Worm (Caenorhabditis elegans): ENCODE results near the gene F41B5.1.
A peak's percentile ranks its signal among the peaks of the same experiment; 100 is the strongest.

Gene F41B5.1

DNA sequence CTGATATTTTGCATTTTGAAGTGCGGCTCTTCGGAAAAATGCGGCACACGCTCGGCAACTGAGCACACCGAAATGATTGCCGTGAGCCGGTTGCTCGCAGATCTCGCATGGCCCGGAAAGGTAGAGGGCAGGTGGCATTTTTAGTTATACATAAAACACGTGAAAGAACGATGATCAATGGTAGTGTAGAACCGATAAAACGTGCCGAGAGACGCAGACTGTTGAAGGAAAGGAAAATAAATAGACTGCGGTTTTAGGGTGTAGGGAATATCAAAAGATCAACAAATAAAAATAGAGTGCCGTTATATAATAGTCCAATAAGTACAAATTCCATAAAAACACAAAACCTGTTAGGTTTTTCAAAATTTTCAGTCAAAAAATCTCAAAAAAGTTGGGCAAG, 43.4 kb upstream of the F41B5.1 start, which contains the start of gene nhr-133:
nhr-133 (minus strand) TSS at position 183 of the 400 bp plus-strand sequence.
- TF ChIP-seq lsl-1 (GFP tag; optimal IDR thresholded peaks at IDR 0.05) (no peak), hmg-1.2 (GFP tag; IDR thresholded peaks at IDR 0.05) (peak; percentile 43; the same call in 1 of the 2 replicates), egl-18 (GFP tag; IDR thresholded peaks at IDR 0.05) (no peak), nhr-80 (tag; optimal IDR thresholded peaks at IDR 0.05) (peak; percentile 16), K12H6.12 (tag; optimal IDR thresholded peaks at IDR 0.05) (no peak), ztf-28 (GFP tag; IDR thresholded peaks at IDR 0.05) (no peak), tlf-1 (GFP tag; optimal IDR thresholded peaks at IDR 0.05) (no peak), zfh-2 (GFP tag; conservative IDR thresholded peaks at IDR 0.05) (peak; percentile 47; the same call in 1 of the 2 replicates)

DNA sequence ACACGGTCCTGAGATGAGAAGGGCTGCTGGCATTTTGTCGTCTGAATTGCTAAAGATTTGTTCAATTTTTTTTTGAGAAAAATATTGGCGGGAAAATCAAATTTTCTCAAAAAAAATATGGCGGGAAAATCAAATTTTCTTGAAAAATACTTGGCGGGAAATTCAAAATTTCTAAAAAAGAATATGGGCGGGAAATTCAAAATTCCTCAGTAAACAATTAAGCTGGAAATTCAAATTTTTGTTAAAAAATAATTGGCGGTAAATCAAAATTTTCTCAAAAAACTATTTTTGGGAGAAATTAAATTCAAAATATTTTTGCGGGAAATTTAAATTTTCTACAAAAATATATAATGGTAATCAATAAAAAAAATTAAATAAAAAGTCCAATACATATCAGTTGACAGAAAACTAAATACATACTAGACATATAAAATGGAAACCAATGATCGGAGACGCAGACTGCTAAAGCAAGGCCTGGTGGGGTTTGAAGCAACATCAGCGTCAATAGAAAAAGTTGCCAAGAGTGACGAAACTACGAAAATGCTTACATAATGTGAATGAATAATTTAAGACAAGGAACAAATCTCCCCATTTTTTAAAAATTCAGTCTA, 40.8 kb upstream of the F41B5.1 start, which contains the start of gene nhr-184:
nhr-184 (minus strand) TSS at position 51 of the 611 bp plus-strand sequence.
- TF ChIP-seq nhr-80 (tag; optimal IDR thresholded peaks at IDR 0.05) (peak; percentile 7), cebp-1 (GFP tag; IDR thresholded peaks at IDR 0.05) (no peak), cebp-1 (tag; optimal IDR thresholded peaks at IDR 0.05) (peak; percentile 52), attf-5 (GFP tag; optimal IDR thresholded peaks at IDR 0.05) (peak; percentile 8), ceh-27 (GFP tag; optimal IDR thresholded peaks at IDR 0.05) (no peak), snpc-3.4 (tag; optimal IDR thresholded peaks at IDR 0.05) (no peak), dpff-1 (tag; optimal IDR thresholded peaks at IDR 0.05) (no peak), hmg-1.2 (GFP tag; IDR thresholded peaks at IDR 0.05) (peak; percentile 36; the same call in 1 of the 2 replicates)

DNA sequence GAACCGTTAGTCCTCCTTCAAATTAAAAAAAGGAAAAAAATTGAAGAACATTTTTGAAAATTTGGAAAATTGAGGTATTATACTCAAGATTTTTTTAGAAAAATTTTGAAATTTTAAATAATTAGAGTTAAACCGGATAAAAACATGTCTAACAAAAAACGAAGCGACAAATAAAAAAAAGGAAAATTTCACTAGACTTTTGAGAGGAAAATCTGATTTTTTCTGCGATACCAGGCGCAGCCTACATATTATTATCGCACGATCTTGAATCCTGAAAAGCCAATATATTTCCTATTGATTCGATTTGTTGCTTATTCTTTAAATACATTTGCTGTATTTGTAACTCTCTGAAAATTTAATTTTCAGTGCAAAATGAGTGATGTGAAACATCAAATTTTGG, 40.0 kb upstream of the F41B5.1 start, which contains the start of gene nstp-8:
nstp-8 (plus strand) TSS at position 301 of the 400 bp plus-strand sequence.
- TF ChIP-seq nhr-90 (tag; optimal IDR thresholded peaks at IDR 0.05) (no peak), ztf-18 (tag; optimal IDR thresholded peaks at IDR 0.05) (no peak), F55B11.4 (tag; optimal IDR thresholded peaks at IDR 0.05; ENCODE audit: borderline replicate concordance, insufficient read depth) (no peak), madf-10 (tag; optimal IDR thresholded peaks at IDR 0.05) (no peak), unc-130 (GFP tag; optimal IDR thresholded peaks at IDR 0.05) (no peak), Y53F4B.3 (GFP tag; IDR thresholded peaks at IDR 0.05) (no peak), gei-17 (GFP tag; optimal IDR thresholded peaks at IDR 0.05) (no peak)

- TF ChIP-seq nfya-2 (GFP tag; IDR thresholded peaks at IDR 0.05), result no peak
- no peak for TF ChIP-seq K12H6.12 (tag; optimal IDR thresholded peaks at IDR 0.05)
- no peak for TF ChIP-seq dox-1 (GFP tag; IDR thresholded peaks at IDR 0.05)
- no peak for TF ChIP-seq B0261.1 (tag; optimal IDR thresholded peaks at IDR 0.05)
- TF ChIP-seq let-526 (GFP tag; IDR thresholded peaks at IDR 0.05), result no peak
These were observed 38.4 kb upstream of the F41B5.1 start for ce11 chrV:2216927-2217326.

- TF ChIP-seq hmg-1.2 (GFP tag; IDR thresholded peaks at IDR 0.05) (peak; percentile 23; the same call in 1 of the 2 replicates), nhr-80 (tag; optimal IDR thresholded peaks at IDR 0.05) (peak; percentile 68), pbrm-1 (GFP tag; IDR thresholded peaks at IDR 0.05) (no peak), ceh-58 (GFP tag; IDR thresholded peaks at IDR 0.05) (no peak), ceh-27 (GFP tag; optimal IDR thresholded peaks at IDR 0.05) (peak; percentile 17), ztf-18 (tag; optimal IDR thresholded peaks at IDR 0.05) (no peak), hlh-12 (tag; optimal IDR thresholded peaks at IDR 0.05) (no peak), efl-1 (GFP tag; optimal IDR thresholded peaks at IDR 0.05) (no peak), cebp-2 (GFP tag; IDR thresholded peaks at IDR 0.05) (no peak), attf-5 (GFP tag; optimal IDR thresholded peaks at IDR 0.05) (peak; percentile 91), hlh-26 (GFP tag; conservative IDR thresholded peaks at IDR 0.05) (no peak), cebp-1 (GFP tag; IDR thresholded peaks at IDR 0.05) (peak; percentile 94), cebp-1 (tag; optimal IDR thresholded peaks at IDR 0.05) (peak; percentile 98)
These were observed 36.5 kb upstream of the F41B5.1 start, which contains the start of gene nhr-56 for ce11 chrV:2218803-2219202. Gene nhr-56, plus strand, starts transcription at chrV:2219004.
